Worm (Caenorhabditis elegans): ENCODE results near the gene puf-6.
A peak's percentile ranks its signal among the peaks of the same experiment; 100 is the strongest.

DNA sequence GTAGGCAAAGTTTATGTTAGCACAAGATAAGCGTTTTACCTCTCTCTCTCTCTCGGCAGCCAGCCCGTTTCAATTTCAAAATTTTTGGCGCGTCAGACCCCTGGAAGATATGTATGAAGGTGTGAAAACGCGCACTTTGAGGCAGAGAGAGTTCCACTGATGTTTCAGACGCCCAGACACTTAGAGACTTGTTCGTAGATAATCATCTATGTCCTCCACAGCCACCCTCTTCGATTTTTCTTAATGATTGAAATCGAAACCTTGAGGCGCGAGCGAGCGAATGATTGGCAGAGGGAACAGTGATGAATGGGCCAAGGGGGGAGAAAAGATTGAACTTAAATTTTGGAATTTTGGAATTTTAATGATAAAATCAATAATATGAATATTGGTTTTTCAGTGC lies 51.7 kb downstream of the puf-6 start:
- TF ChIP-seq nhr-237 (tag; optimal IDR thresholded peaks at IDR 0.05), result no peak
- no peak for TF ChIP-seq lin-32 (GFP tag; optimal IDR thresholded peaks at IDR 0.05)
- no peak for TF ChIP-seq bed-3 (GFP tag; optimal IDR thresholded peaks at IDR 0.05)
- TF ChIP-seq flh-1 (GFP tag; optimal IDR thresholded peaks at IDR 0.05), result no peak
- no peak for TF ChIP-seq sem-2 (GFP tag; optimal IDR thresholded peaks at IDR 0.05)
- no peak for TF ChIP-seq pha-4 (tag; optimal IDR thresholded peaks at IDR 0.05)
- TF ChIP-seq blmp-1 (tag; optimal IDR thresholded peaks at IDR 0.05), result no peak
- no peak for TF ChIP-seq nhr-12 (tag; optimal IDR thresholded peaks at IDR 0.05)
- no peak for TF ChIP-seq ztf-11 (tag; optimal IDR thresholded peaks at IDR 0.05)
- no peak for TF ChIP-seq nhr-76 (tag; optimal IDR thresholded peaks at IDR 0.05)
- peak; percentile 3 for TF ChIP-seq elt-1 (tag; optimal IDR thresholded peaks at IDR 0.05; ENCODE audit: borderline replicate concordance, insufficient read depth)
- no peak for TF ChIP-seq M03D4.4 (tag; optimal IDR thresholded peaks at IDR 0.05)
- no peak for TF ChIP-seq snpc-4 (tag; optimal IDR thresholded peaks at IDR 0.05)

Measured in whole organism, mixed stage, embryonic.